Worm (Caenorhabditis elegans) whole organism, midembryonic: Measurements from ENCODE around the gene B0281.3.

Experiments used
- cog-1 ChIP-seq: sonication (generic microtip); optimal IDR thresholded peaks from 2 replicates; lab custom pipeline; 2016; ENCODE audit warnings: missing genetic modification characterization, missing compliant biosample characterization
- flt-1 ChIP-seq: fragments of 200-800 bp; sonication (Bioruptor generic); IDR thresholded peaks from 2 replicates; pipeline ENCODE4 v1.3.6; 2022; ENCODE audit warnings: missing genetic modification characterization, missing compliant biosample characterization
- klf-2 ChIP-seq: fragments of 200-800 bp; sonication (Bioruptor generic); conservative IDR thresholded peaks from 2 replicates; pipeline ENCODE4 v1.3.6; 2022; ENCODE audit warnings: missing genetic modification reagents, missing genetic modification characterization, missing compliant biosample characterization
- ref-1 ChIP-seq: fragments of 200-800 bp; sonication (Bioruptor generic); conservative IDR thresholded peaks from 2 replicates; pipeline ENCODE4 v1.3.6; 2022; ENCODE audit warnings: missing genetic modification reagents, missing genetic modification characterization, missing compliant biosample characterization
- tab-1 ChIP-seq: fragments of 200-800 bp; sonication (Bioruptor generic); IDR thresholded peaks from 2 replicates; pipeline ENCODE4 v1.3.6; 2022; ENCODE audit warnings: missing genetic modification characterization, missing compliant biosample characterization
- ztf-29 ChIP-seq: fragments of 200-800 bp; sonication (Bioruptor generic); IDR thresholded peaks from 2 replicates; pipeline ENCODE4 v1.3.6; 2022; ENCODE audit warnings: missing genetic modification reagents, missing genetic modification characterization, missing compliant biosample characterization

DNA sequence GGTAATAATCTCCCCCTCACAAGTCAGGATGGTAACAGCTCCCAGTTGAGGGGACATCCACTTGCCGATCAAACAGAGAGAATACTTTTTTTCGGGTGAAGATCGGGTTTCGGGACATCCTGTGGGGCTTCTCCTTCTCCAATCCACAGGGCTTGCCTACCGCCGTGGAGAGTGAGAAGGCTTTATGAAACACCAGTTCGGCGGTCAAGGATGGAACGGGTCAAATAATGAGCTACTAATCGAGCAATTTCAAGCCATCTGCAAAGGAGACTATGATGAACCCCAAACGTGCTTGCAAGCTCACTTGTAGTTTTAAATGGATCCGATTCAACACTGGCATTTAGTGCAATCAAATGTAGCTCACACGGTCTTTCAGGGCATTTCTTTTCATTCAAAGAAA lies 22.1 kb upstream of the B0281.3 start:
- TF ChIP-seq flt-1 (no peak), ztf-29 (GFP tag; lab: Robert Waterston, UW) (no peak), cog-1 (tag; lab: Kevin White, UChicago) (no peak), ref-1 (GFP tag; lab: Robert Waterston, UW) (no peak), klf-2 (no peak), tab-1 (GFP tag; lab: Robert Waterston, UW) (no peak)
